Worm (Caenorhabditis elegans): Measurements from ENCODE around the gene F27D9.7.

DNA sequence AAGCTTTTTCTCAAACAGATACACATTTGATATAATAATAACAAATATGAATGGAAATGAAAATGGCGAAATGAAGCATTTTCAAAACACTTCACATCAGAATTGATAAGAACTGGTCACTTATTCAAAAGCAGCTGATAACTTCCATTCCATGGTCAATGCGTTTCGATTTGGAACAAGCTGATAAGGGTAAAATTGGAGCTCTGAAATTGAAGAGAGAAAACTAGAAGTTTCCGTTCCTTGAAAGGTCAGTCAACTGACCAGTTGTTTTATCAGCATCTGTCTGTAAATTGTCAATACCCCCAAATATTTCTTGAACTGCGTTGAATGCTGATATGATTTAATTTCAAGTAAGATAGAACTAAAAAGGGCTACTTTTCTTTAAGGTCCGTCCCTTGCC is 18.2 kb downstream of the F27D9.7 start:
- TF ChIP-seq ref-1 (GFP tag; conservative IDR thresholded peaks at IDR 0.05) (no peak), tab-1 (GFP tag; IDR thresholded peaks at IDR 0.05) (no peak), cog-1 (tag; optimal IDR thresholded peaks at IDR 0.05) (no peak), T22C8.4 (GFP tag; IDR thresholded peaks at IDR 0.05) (no peak), ztf-23 (GFP tag; IDR thresholded peaks at IDR 0.05) (no peak), flt-1 (GFP tag; IDR thresholded peaks at IDR 0.05) (no peak), med-1 (GFP tag; optimal IDR thresholded peaks at IDR 0.05; ENCODE audit: insufficient read depth) (no peak), ztf-29 (GFP tag; IDR thresholded peaks at IDR 0.05) (no peak), klf-2 (GFP tag; conservative IDR thresholded peaks at IDR 0.05) (no peak)

All from whole organism, midembryonic.